Fruit fly (Drosophila melanogaster) whole organism, embryonic: ENCODE results near the gene Tom40.

Experiments
- Atf-2 ChIP-seq: fragments of 200-800 bp; sonication (Bioruptor generic); optimal IDR thresholded peaks from 2 replicates; lab custom pipeline; 2016; ENCODE audit warnings: missing biosample characterization, missing genetic modification characterization
- Bgb ChIP-seq: fragments of 200-800 bp; sonication (Bioruptor generic); IDR thresholded peaks from 2 replicates; pipeline ENCODE4 v1.3.6; 2022; ENCODE audit warnings: missing biosample characterization, missing genetic modification characterization; ENCODE audit not compliant: partially characterized antibody
- BtbVII ChIP-seq: fragments of 200-800 bp; sonication (Bioruptor generic); optimal IDR thresholded peaks from 3 replicates; lab custom pipeline; 2017; ENCODE audit warnings: missing biosample characterization, mild to moderate bottlenecking, missing genetic modification characterization
- CG10274 ChIP-seq: fragments of 200-800 bp; sonication (Bioruptor generic); optimal IDR thresholded peaks from 3 replicates; lab custom pipeline; 2017; ENCODE audit warnings: missing biosample characterization, mild to moderate bottlenecking, missing genetic modification characterization
- CG10321 ChIP-seq: fragments of 200-800 bp; sonication (Bioruptor generic); IDR thresholded peaks from 2 replicates; pipeline ENCODE4 v1.3.6; 2022; ENCODE audit warnings: missing biosample characterization, missing genetic modification characterization
- CG10543 ChIP-seq: fragments of 200-800 bp; sonication (Bioruptor generic); optimal IDR thresholded peaks from 3 replicates; lab custom pipeline; 2017; ENCODE audit warnings: missing biosample characterization, mild to moderate bottlenecking, missing genetic modification characterization, moderate library complexity
- CG12071 ChIP-seq: fragments of 200-800 bp; sonication (Bioruptor generic); optimal IDR thresholded peaks from 3 replicates; lab custom pipeline; 2018; ENCODE audit warnings: missing biosample characterization, mild to moderate bottlenecking, missing genetic modification characterization
- CG13775 ChIP-seq: fragments of 200-800 bp; sonication (Bioruptor generic); optimal IDR thresholded peaks from 3 replicates; lab custom pipeline; 2017; ENCODE audit warnings: missing biosample characterization, mild to moderate bottlenecking, missing genetic modification characterization
- CG18262 ChIP-seq: fragments of 200-800 bp; optimal IDR thresholded peaks from 3 replicates; lab custom pipeline; 2019; ENCODE audit warnings: missing biosample characterization, mild to moderate bottlenecking, missing genetic modification characterization, moderate library complexity
- CG32532 ChIP-seq: fragments of 200-800 bp; sonication (Bioruptor generic); IDR thresholded peaks from 2 replicates; pipeline ENCODE4 v1.3.6; 2022; ENCODE audit warnings: missing biosample characterization, missing genetic modification characterization
- CG3407 ChIP-seq: fragments of 200-800 bp; sonication (Bioruptor generic); optimal IDR thresholded peaks from 2 replicates; lab custom pipeline; 2018; ENCODE audit warnings: missing biosample characterization, mild to moderate bottlenecking, missing genetic modification characterization
- CG34224 ChIP-seq: fragments of 200-800 bp; sonication (Bioruptor generic); IDR thresholded peaks from 3 replicates; pipeline ENCODE4 v1.3.6; 2022; ENCODE audit warnings: missing biosample characterization, missing genetic modification characterization; ENCODE audit not compliant: partially characterized antibody
- CG3847 ChIP-seq: fragments of 200-800 bp; sonication (Bioruptor generic); IDR thresholded peaks from 2 replicates; pipeline ENCODE4 v1.3.6; 2022; ENCODE audit warnings: missing biosample characterization, missing genetic modification characterization
- CG6854 ChIP-seq: fragments of 200-800 bp; sonication (Bioruptor generic); optimal IDR thresholded peaks from 3 replicates; lab custom pipeline; 2017; ENCODE audit warnings: missing biosample characterization, mild to moderate bottlenecking, missing genetic modification characterization
- CG7745 ChIP-seq: fragments of 200-800 bp; sonication (Bioruptor generic); optimal IDR thresholded peaks from 2 replicates; lab custom pipeline; 2018; ENCODE audit warnings: missing biosample characterization, mild to moderate bottlenecking, missing genetic modification characterization, moderate library complexity
- CTCF ChIP-seq: fragments of 200-800 bp; sonication (Bioruptor generic); optimal IDR thresholded peaks from 2 replicates; lab custom pipeline; 2017; ENCODE audit warnings: missing biosample characterization, mild to moderate bottlenecking, missing genetic modification characterization, moderate library complexity
- Dad ChIP-seq: fragments of 200-800 bp; sonication (Bioruptor generic); optimal IDR thresholded peaks from 3 replicates; lab custom pipeline; 2016; ENCODE audit warnings: missing biosample characterization, missing genetic modification characterization
- Dfd ChIP-seq, 2 experiments: fragments of >200 bp; optimal IDR thresholded peaks; 2 replicates each; lab custom pipeline; 2017; ENCODE audit warnings: missing biosample characterization in 2 of 2, missing genetic modification characterization in 2 of 2
- Doc2 ChIP-seq: fragments of 200-800 bp; sonication (Bioruptor generic); IDR thresholded peaks from 2 replicates; pipeline ENCODE4 v1.3.6; 2022; ENCODE audit warnings: missing biosample characterization, missing genetic modification characterization
- E2f2 ChIP-seq: fragments of 200-800 bp; sonication (Bioruptor generic); IDR thresholded peaks from 2 replicates; pipeline ENCODE4 v1.3.6; 2022; ENCODE audit warnings: missing biosample characterization, missing genetic modification characterization
- Fer2 ChIP-seq: fragments of 200-800 bp; sonication (Bioruptor generic); optimal IDR thresholded peaks from 2 replicates; lab custom pipeline; 2018; ENCODE audit warnings: missing biosample characterization, mild to moderate bottlenecking, missing genetic modification characterization, moderate library complexity
- Mad ChIP-seq: fragments of 200-800 bp; sonication (Bioruptor generic); optimal IDR thresholded peaks from 2 replicates; lab custom pipeline; 2016; ENCODE audit warnings: missing biosample characterization, missing genetic modification characterization
- Mrtf ChIP-seq: fragments of 200-800 bp; sonication (Bioruptor generic); IDR thresholded peaks from 3 replicates; pipeline ENCODE4 v1.3.6; 2022; ENCODE audit warnings: missing biosample characterization, missing genetic modification characterization
- Opbp ChIP-seq: fragments of 200-800 bp; sonication (Bioruptor generic); IDR thresholded peaks from 3 replicates; pipeline ENCODE4 v1.3.6; 2022; ENCODE audit warnings: missing biosample characterization, missing genetic modification characterization; ENCODE audit not compliant: partially characterized antibody
- Rx ChIP-seq: fragments of 200-800 bp; sonication (Bioruptor generic); IDR thresholded peaks from 2 replicates; pipeline ENCODE4 v1.3.6; 2022; ENCODE audit warnings: missing biosample characterization, missing genetic modification characterization
- Ssrp ChIP-seq: fragments of 200-800 bp; sonication (Bioruptor generic); optimal IDR thresholded peaks from 2 replicates; lab custom pipeline; 2018; ENCODE audit warnings: missing biosample characterization, mild to moderate bottlenecking, missing genetic modification characterization, moderate library complexity
- Tbp ChIP-seq: fragments of >200 bp; optimal IDR thresholded peaks from 2 replicates; lab custom pipeline; 2018; ENCODE audit warnings: missing biosample characterization, missing genetic modification characterization
- ara ChIP-seq: fragments of 200-800 bp; sonication (Bioruptor generic); IDR thresholded peaks from 2 replicates; pipeline ENCODE4 v1.3.6; 2022; ENCODE audit warnings: missing biosample characterization, missing genetic modification characterization
- ase ChIP-seq: fragments of 200-800 bp; sonication (Bioruptor generic); IDR thresholded peaks from 3 replicates; pipeline ENCODE4 v1.3.6; 2022; ENCODE audit warnings: missing biosample characterization, missing genetic modification characterization
- btn ChIP-seq: fragments of 200-800 bp; sonication (Bioruptor generic); optimal IDR thresholded peaks from 2 replicates; lab custom pipeline; 2016; ENCODE audit warnings: missing biosample characterization, missing genetic modification characterization
- cato ChIP-seq: fragments of 200-800 bp; sonication (Bioruptor generic); optimal IDR thresholded peaks from 2 replicates; lab custom pipeline; 2016; ENCODE audit warnings: missing biosample characterization, missing genetic modification characterization, borderline replicate concordance
- chif ChIP-seq, 2 experiments: fragments of 200-800 bp; sonication (Bioruptor generic); optimal IDR thresholded peaks; 3 replicates each; lab custom pipeline; 2016; ENCODE audit warnings: missing biosample characterization in 2 of 2, missing genetic modification characterization in 2 of 2
- ewg ChIP-seq: fragments of 200-800 bp; sonication (Bioruptor generic); optimal IDR thresholded peaks from 3 replicates; lab custom pipeline; 2017; ENCODE audit warnings: mild to moderate bottlenecking, missing biosample characterization, missing genetic modification reagents, missing genetic modification characterization
- fru ChIP-seq: fragments of >200 bp; optimal IDR thresholded peaks from 2 replicates; lab custom pipeline; 2017
- gcm ChIP-seq: fragments of 200-800 bp; sonication (Bioruptor generic); optimal IDR thresholded peaks from 2 replicates; lab custom pipeline; 2019; ENCODE audit warnings: missing biosample characterization, mild to moderate bottlenecking, missing genetic modification characterization, moderate library complexity
- gt ChIP-seq: fragments of 200-800 bp; sonication (Bioruptor generic); IDR thresholded peaks from 2 replicates; pipeline ENCODE4 v1.3.6; 2022; ENCODE audit warnings: missing biosample characterization, missing genetic modification characterization
- her ChIP-seq: fragments of 200-800 bp; sonication (Bioruptor generic); optimal IDR thresholded peaks from 2 replicates; lab custom pipeline; 2016; ENCODE audit warnings: missing biosample characterization, missing genetic modification characterization
- inv ChIP-seq: fragments of 200-800 bp; sonication (Bioruptor generic); IDR thresholded peaks from 2 replicates; pipeline ENCODE4 v1.3.6; 2022; ENCODE audit warnings: missing biosample characterization, missing genetic modification characterization; ENCODE audit not compliant: partially characterized antibody
- kah ChIP-seq: fragments of 200-800 bp; sonication (Bioruptor generic); optimal IDR thresholded peaks from 2 replicates; lab custom pipeline; 2018; ENCODE audit warnings: missing biosample characterization, mild to moderate bottlenecking, missing genetic modification characterization
- nau ChIP-seq: fragments of 200-800 bp; sonication (Bioruptor generic); optimal IDR thresholded peaks from 3 replicates; lab custom pipeline; 2017; ENCODE audit warnings: missing biosample characterization, mild to moderate bottlenecking, missing genetic modification characterization, missing genetic modification reagents
- pho ChIP-seq: fragments of 200-800 bp; sonication (Bioruptor generic); optimal IDR thresholded peaks from 2 replicates; lab custom pipeline; 2016; ENCODE audit warnings: missing biosample characterization, missing genetic modification characterization
- run ChIP-seq: fragments of 200-800 bp; sonication (Bioruptor generic); optimal IDR thresholded peaks from 3 replicates; lab custom pipeline; 2018; ENCODE audit warnings: missing biosample characterization, mild to moderate bottlenecking, missing genetic modification characterization
- sd ChIP-seq: fragments of 200-800 bp; sonication (Bioruptor generic); optimal IDR thresholded peaks from 3 replicates; lab custom pipeline; 2018; ENCODE audit warnings: missing biosample characterization, mild to moderate bottlenecking, missing genetic modification characterization, moderate library complexity
- sens ChIP-seq: fragments of 200-800 bp; sonication (Bioruptor generic); peaks from one replicate; lab custom pipeline; 2016; ENCODE audit warnings: missing biosample characterization, missing genetic modification characterization
- slou ChIP-seq: fragments of 200-800 bp; sonication (Bioruptor generic); optimal IDR thresholded peaks from 3 replicates; lab custom pipeline; 2016; ENCODE audit warnings: missing biosample characterization, missing genetic modification characterization
- sqz ChIP-seq: fragments of 200-800 bp; sonication (Bioruptor generic); optimal IDR thresholded peaks from 3 replicates; lab custom pipeline; 2018; ENCODE audit warnings: missing biosample characterization, mild to moderate bottlenecking, missing genetic modification characterization
- ssp ChIP-seq: fragments of 200-800 bp; sonication (Bioruptor generic); IDR thresholded peaks from 2 replicates; pipeline ENCODE4 v1.3.6; 2022; ENCODE audit warnings: missing biosample characterization, missing genetic modification characterization
- stwl ChIP-seq: fragments of 200-800 bp; sonication (Bioruptor generic); optimal IDR thresholded peaks from 3 replicates; lab custom pipeline; 2018; ENCODE audit warnings: missing biosample characterization, mild to moderate bottlenecking, missing genetic modification characterization, moderate library complexity
- tio ChIP-seq: fragments of 200-800 bp; sonication (Bioruptor generic); optimal IDR thresholded peaks from 2 replicates; lab custom pipeline; 2017; ENCODE audit warnings: missing biosample characterization, missing genetic modification characterization, inconsistent platforms
- toy ChIP-seq: fragments of 200-800 bp; sonication (Bioruptor generic); IDR thresholded peaks from 2 replicates; pipeline ENCODE4 v1.3.6; 2022; ENCODE audit warnings: missing biosample characterization, missing genetic modification characterization
- unc-4 ChIP-seq: fragments of 200-800 bp; sonication (Bioruptor generic); IDR thresholded peaks from 2 replicates; pipeline ENCODE4 v1.3.6; 2022; ENCODE audit warnings: missing biosample characterization, missing genetic modification characterization; ENCODE audit not compliant: partially characterized antibody

Tom40 gene

dm6 chrX:7700239-7700793 is 36.4 kb upstream of the Tom40 start (continued):
- TF ChIP-seq CG32532 (GFP tag; lab: Robert Waterston, UW) (peak; percentile 95), tio (GFP tag; lab: Kevin White, UChicago) (peak; percentile 83), slou (peak; percentile 81), inv (GFP tag; lab: Robert Waterston, UW) (no peak), Doc2 (GFP tag; lab: Robert Waterston, UW) (peak; percentile 77), Atf-2 (peak; percentile 93), CG3407 (peak; percentile 74), ssp (GFP tag; lab: Robert Waterston, UW) (peak; percentile 84), Bgb (GFP tag; lab: Robert Waterston, UW) (no peak), Dfd (GFP tag; optimal IDR thresholded peaks at IDR 0.05; lab: Kevin White, UChicago) (no peak), CG18262 (peak; percentile 82), Mad (GFP tag; lab: Kevin White, UChicago) (peak; percentile 82), cato (GFP tag; lab: Kevin White, UChicago) (peak; percentile 74), Ssrp (tag; lab: Kevin White, UChicago) (peak; percentile 74), CG7745 (tag; lab: Kevin White, UChicago) (no peak), CTCF (GFP tag; lab: Kevin White, UChicago) (peak; percentile 46), nau (peak; percentile 83), gt (GFP tag; lab: Robert Waterston, UW) (peak; percentile 88), kah (GFP tag; lab: Kevin White, UChicago) (peak; percentile 85), CG13775 (GFP tag; lab: Kevin White, UChicago) (peak; percentile 76), toy (peak; percentile 84), Rx (GFP tag; lab: Robert Waterston, UW) (peak; percentile 95), CG10274 (GFP tag; lab: Kevin White, UChicago) (peak; percentile 84), ewg (peak; percentile 83), pho (GFP tag; lab: Kevin White, UChicago) (peak; percentile 92), CG3847 (GFP tag; lab: Robert Waterston, UW) (peak; percentile 93), sd (tag; lab: Kevin White, UChicago) (peak; percentile 70), stwl (tag; lab: Kevin White, UChicago) (no peak), CG12071 (GFP tag; lab: Kevin White, UChicago) (peak; percentile 96), run (tag; lab: Kevin White, UChicago) (peak; percentile 59), Mrtf (GFP tag; lab: Robert Waterston, UW) (peak; percentile 94), sqz (peak; percentile 83), chif (GFP tag; optimal IDR thresholded peaks at IDR 0.05; lab: Kevin White, UChicago) (peak; percentile 89 to 92), fru (lab: Kevin White, UChicago) (no peak), BtbVII (GFP tag; lab: Kevin White, UChicago) (peak; percentile 87), btn (GFP tag; lab: Kevin White, UChicago) (peak; percentile 87), CG6854 (GFP tag; lab: Kevin White, UChicago) (peak; percentile 82), CG10543 (GFP tag; lab: Kevin White, UChicago) (peak; percentile 93), E2f2 (peak; percentile 63), Tbp (GFP tag; lab: Kevin White, UChicago) (no peak), sens (GFP tag; lab: Kevin White, UChicago) (peak; percentile 94), Fer2 (tag; lab: Kevin White, UChicago) (peak; percentile 87), CG34224 (GFP tag; lab: Robert Waterston, UW) (no peak), unc-4 (GFP tag; lab: Robert Waterston, UW) (no peak), CG10321 (GFP tag; lab: Robert Waterston, UW) (peak; percentile 76), Dad (GFP tag; lab: Kevin White, UChicago) (peak; percentile 74), ara (GFP tag; lab: Robert Waterston, UW) (peak; percentile 86), gcm (GFP tag; lab: Kevin White, UChicago) (peak; percentile 77), Opbp (GFP tag; lab: Robert Waterston, UW) (no peak), ase (GFP tag; lab: Robert Waterston, UW) (peak; percentile 94), her (peak; percentile 94)
